Fruit fly (Drosophila melanogaster): ENCODE measurements around the gene lectin-37Da.

The lectin-37Da gene

DNA sequence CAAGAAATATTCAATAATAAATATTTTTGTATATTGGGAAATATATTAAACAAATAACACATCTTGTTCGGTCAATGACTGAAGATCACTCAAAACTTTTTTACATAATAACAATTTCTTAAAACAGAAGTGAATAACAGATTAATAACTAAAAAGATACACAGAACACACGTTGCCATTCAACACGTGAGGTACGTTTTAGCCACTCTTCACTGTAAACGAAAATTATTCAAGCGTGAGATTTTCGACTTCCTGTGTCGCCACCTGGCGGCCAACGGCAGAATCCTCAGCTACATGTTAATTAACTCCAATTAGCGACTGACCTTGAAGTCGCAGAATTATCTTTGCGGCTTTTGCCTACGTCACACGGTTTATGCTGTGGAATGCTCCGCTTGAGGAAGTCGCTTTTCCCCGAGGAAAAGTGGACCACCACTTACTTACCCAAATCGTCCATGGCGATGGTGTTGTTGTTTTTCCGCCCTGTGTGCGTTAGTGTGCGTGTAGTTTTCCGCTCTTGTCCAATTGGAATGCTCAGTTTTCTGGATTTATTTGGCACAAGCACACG lies 7.7 kb downstream of the lectin-37Da start (continued):
- no peak for TF ChIP-seq ss (GFP tag; optimal IDR thresholded peaks at IDR 0.05)
- TF ChIP-seq Sox102F (GFP tag; optimal IDR thresholded peaks at IDR 0.05) = peak; percentile 35
- TF ChIP-seq OdsH (GFP tag; optimal IDR thresholded peaks at IDR 0.05) = peak; percentile 66
- TF ChIP-seq Met (GFP tag; optimal IDR thresholded peaks at IDR 0.05) = peak; percentile 67
- TF ChIP-seq acj6 (GFP tag; optimal IDR thresholded peaks at IDR 0.05) = peak; percentile 65
- TF ChIP-seq CG6792 (GFP tag; optimal IDR thresholded peaks at IDR 0.05) = peak; percentile 26
- peak; percentile 57 for TF ChIP-seq CG31627 (GFP tag; optimal IDR thresholded peaks at IDR 0.05)
- peak; percentile 52 for TF ChIP-seq CG34406 (GFP tag; optimal IDR thresholded peaks at IDR 0.05)
- TF ChIP-seq fd59A (GFP tag; optimal IDR thresholded peaks at IDR 0.05) = peak; percentile 0
- no peak for TF ChIP-seq CG9139 (GFP tag; optimal IDR thresholded peaks at IDR 0.05)
- peak; percentile 58 for TF ChIP-seq topi (GFP tag; optimal IDR thresholded peaks at IDR 0.05)
- no peak for TF ChIP-seq CG4318 (GFP tag; optimal IDR thresholded peaks at IDR 0.05)
- peak; percentile 31 for TF ChIP-seq Sox14 (GFP tag; optimal IDR thresholded peaks at IDR 0.05)
- TF ChIP-seq spab (GFP tag; optimal IDR thresholded peaks at IDR 0.05) = no peak
- peak; percentile 32 for TF ChIP-seq CG6808 (GFP tag; optimal IDR thresholded peaks at IDR 0.05)
- TF ChIP-seq CG11902 (GFP tag; optimal IDR thresholded peaks at IDR 0.05) = peak; percentile 21
- peak; percentile 46 for TF ChIP-seq CG8632 (GFP tag; optimal IDR thresholded peaks at IDR 0.05)
- no peak for TF ChIP-seq CG7368 (GFP tag; optimal IDR thresholded peaks at IDR 0.05)
- TF ChIP-seq pdm3 (GFP tag; optimal IDR thresholded peaks at IDR 0.05) = peak; percentile 46
- peak; percentile 57; the same call in 2 of the 3 replicates for TF ChIP-seq CG8119 (GFP tag; IDR thresholded peaks at IDR 0.05)
- TF ChIP-seq Hr39 (GFP tag; optimal IDR thresholded peaks at IDR 0.05) = peak; percentile 68
- TF ChIP-seq CG3919 (GFP tag; optimal IDR thresholded peaks at IDR 0.05) = peak; percentile 56
- peak; percentile 53 for TF ChIP-seq cyc (GFP tag; optimal IDR thresholded peaks at IDR 0.05)
- peak; percentile 51 for TF ChIP-seq achi (GFP tag; optimal IDR thresholded peaks at IDR 0.05)
- TF ChIP-seq Hr38 (GFP tag; optimal IDR thresholded peaks at IDR 0.05) = no peak
- TF ChIP-seq CG11294 (GFP tag; IDR thresholded peaks at IDR 0.05) = no peak
- TF ChIP-seq CG3032 (tag; optimal IDR thresholded peaks at IDR 0.05) = peak; percentile 57
- TF ChIP-seq salr (GFP tag; optimal IDR thresholded peaks at IDR 0.05) = peak in 1 of 2 experiments; percentile 11
- TF ChIP-seq dsx (GFP tag; optimal IDR thresholded peaks at IDR 0.05; ENCODE audit: poor library complexity, severe bottlenecking) = no peak
- TF ChIP-seq dac (GFP tag; optimal IDR thresholded peaks at IDR 0.05) = no peak

DNA sequence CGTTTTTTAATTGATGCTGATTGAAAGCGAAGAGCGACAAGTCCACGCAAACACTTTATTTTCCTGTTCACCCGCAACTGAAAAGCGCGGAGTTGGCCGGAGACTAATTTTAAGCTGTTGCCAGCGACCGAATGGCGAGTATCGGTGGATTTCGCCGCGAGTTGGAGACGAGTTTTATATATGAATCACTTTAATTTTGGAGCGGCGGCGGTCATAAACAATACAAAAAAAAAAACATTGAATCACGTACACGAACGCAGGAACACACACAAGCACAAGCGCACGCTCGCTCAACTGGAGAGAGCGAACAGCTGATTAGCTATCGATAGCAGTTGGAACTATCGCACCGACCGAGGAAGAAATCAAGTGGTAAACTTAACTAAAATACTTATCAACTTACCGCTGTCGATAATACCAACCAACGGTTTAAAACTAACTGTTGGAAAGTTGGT lies 8.2 kb downstream of the lectin-37Da start, which contains the start of gene Pax:
Gene Pax, minus strand, starts transcription at position 267 of the 452 bp plus-strand sequence.
- TF ChIP-seq CG7368 (GFP tag; optimal IDR thresholded peaks at IDR 0.05) (peak; percentile 31), CG16779 (tag; optimal IDR thresholded peaks at IDR 0.05) (peak; percentile 43), CG6163 (GFP tag; IDR thresholded peaks at IDR 0.05) (peak; percentile 77), Eip78C (GFP tag) (peak; percentile 77), CG32006 (GFP tag; optimal IDR thresholded peaks at IDR 0.05) (no peak), spab (GFP tag; optimal IDR thresholded peaks at IDR 0.05) (no peak), net (GFP tag; optimal IDR thresholded peaks at IDR 0.05) (peak; percentile 8), Hr39 (GFP tag; optimal IDR thresholded peaks at IDR 0.05) (no peak), CG6854 (GFP tag; optimal IDR thresholded peaks at IDR 0.05) (peak; percentile 67), Eip75B (GFP tag; optimal IDR thresholded peaks at IDR 0.05) (peak; percentile 17), CG11762 (GFP tag; optimal IDR thresholded peaks at IDR 0.05; ENCODE audit: insufficient read depth) (no peak), ss (GFP tag; optimal IDR thresholded peaks at IDR 0.05) (peak; percentile 50 to 68), Blimp-1 (GFP tag; optimal IDR thresholded peaks at IDR 0.05) (no peak), eg (GFP tag; IDR thresholded peaks at IDR 0.05) (peak; percentile 52; the same call in 1 of the 3 replicates), pdm3 (GFP tag; optimal IDR thresholded peaks at IDR 0.05) (no peak), Sox15 (GFP tag; optimal IDR thresholded peaks at IDR 0.05) (no peak), CG6276 (GFP tag; optimal IDR thresholded peaks at IDR 0.05) (peak; percentile 16), dac (GFP tag; optimal IDR thresholded peaks at IDR 0.05) (no peak), Hr38 (GFP tag; optimal IDR thresholded peaks at IDR 0.05) (no peak), CG8119 (GFP tag; IDR thresholded peaks at IDR 0.05) (peak; percentile 60; the same call in 2 of the 3 replicates), acj6 (GFP tag; optimal IDR thresholded peaks at IDR 0.05) (no peak), CG6808 (GFP tag; optimal IDR thresholded peaks at IDR 0.05) (peak; percentile 41), CG1621 (tag; optimal IDR thresholded peaks at IDR 0.05) (peak; percentile 9), CG9139 (GFP tag; optimal IDR thresholded peaks at IDR 0.05) (peak; percentile 43), CG15336 (GFP tag; IDR thresholded peaks at IDR 0.05) (no peak)

Data from whole organism, prepupa.